Worm (Caenorhabditis elegans): ENCODE measurements around the gene M02D8.5.

DNA sequence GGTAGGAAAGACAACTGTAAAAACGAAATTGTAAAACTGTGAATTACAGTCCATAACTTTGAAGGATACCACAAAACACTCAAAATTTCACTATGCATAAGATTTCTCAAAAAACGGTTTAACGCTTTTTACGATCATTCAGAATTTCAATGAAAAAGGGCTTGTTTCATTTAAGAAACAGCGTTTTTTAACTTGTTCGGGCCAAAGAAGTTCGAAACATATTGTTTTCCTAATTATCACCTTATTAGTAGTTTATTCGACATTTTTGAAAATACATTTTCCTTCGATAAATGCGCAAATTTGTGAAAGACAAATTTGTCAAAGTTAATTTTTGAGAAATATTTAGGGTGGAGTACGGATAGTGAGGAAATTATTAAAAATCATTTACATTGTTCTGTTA is 56.6 kb downstream of the M02D8.5 start:
- TF ChIP-seq ama-1 (optimal IDR thresholded peaks at IDR 0.05) (no peak), pes-1 (GFP tag; IDR thresholded peaks at IDR 0.05) (no peak), flt-1 (GFP tag; IDR thresholded peaks at IDR 0.05) (no peak), sea-1 (GFP tag; conservative IDR thresholded peaks at IDR 0.05) (no peak), ceh-36 (tag; optimal IDR thresholded peaks at IDR 0.05) (no peak), scrt-1 (GFP tag; IDR thresholded peaks at IDR 0.05) (no peak), aly-1 (tag; optimal IDR thresholded peaks at IDR 0.05) (no peak), tbx-37 (GFP tag; conservative IDR thresholded peaks at IDR 0.05) (no peak)

Measured in whole organism, early embryonic.